Worm (Caenorhabditis elegans): Measurements from ENCODE around the gene F56B3.6.

F56B3.6 gene

ce11 chrIV:828427-828826, 40.6 kb downstream of the F56B3.6 start (continued):
- TF ChIP-seq grh-1 (GFP tag; IDR thresholded peaks at IDR 0.05): no peak
- TF ChIP-seq pqm-1 (tag; optimal IDR thresholded peaks at IDR 0.05): no peak
- TF ChIP-seq aha-1 (tag; optimal IDR thresholded peaks at IDR 0.05): peak; percentile 90
- TF ChIP-seq lir-3 (tag; optimal IDR thresholded peaks at IDR 0.05; ENCODE audit: poor library complexity): no peak
- TF ChIP-seq ama-1 (optimal IDR thresholded peaks at IDR 0.05): peak; percentile 27
- no peak for TF ChIP-seq pax-3 (tag; optimal IDR thresholded peaks at IDR 0.05)
- peak; percentile 34 to 70 for TF ChIP-seq lin-35 (GFP tag; optimal IDR thresholded peaks at IDR 0.05)
- no peak for TF ChIP-seq Y116A8C.19 (tag; optimal IDR thresholded peaks at IDR 0.05; ENCODE audit: borderline replicate concordance)
- peak; percentile 79 to 81 for TF ChIP-seq efl-1 (optimal IDR thresholded peaks at IDR 0.05)
- TF ChIP-seq efl-1 (GFP tag; optimal IDR thresholded peaks at IDR 0.05 in 1 of 2): peak; percentile 74 to 95
- peak; percentile 69 for TF ChIP-seq dsc-1 (tag; optimal IDR thresholded peaks at IDR 0.05)
- no peak for TF ChIP-seq egl-27 (tag; optimal IDR thresholded peaks at IDR 0.05)
- peak; percentile 50 for TF ChIP-seq fkh-10 (GFP tag; optimal IDR thresholded peaks at IDR 0.05)
- TF ChIP-seq hpl-2 (GFP tag; optimal IDR thresholded peaks at IDR 0.05): no peak
- no peak for TF ChIP-seq mab-9 (GFP tag; IDR thresholded peaks at IDR 0.05)
- no peak for TF ChIP-seq ets-5 (GFP tag; IDR thresholded peaks at IDR 0.05)
- TF ChIP-seq ceh-90 (tag; optimal IDR thresholded peaks at IDR 0.05): no peak
- TF ChIP-seq nhr-28 (tag; optimal IDR thresholded peaks at IDR 0.05): no peak
- TF ChIP-seq hlh-4 (tag; optimal IDR thresholded peaks at IDR 0.05): no peak
- TF ChIP-seq zip-4 (GFP tag; optimal IDR thresholded peaks at IDR 0.05): no peak
- TF ChIP-seq pag-3 (tag; optimal IDR thresholded peaks at IDR 0.05; ENCODE audit: borderline replicate concordance, insufficient read depth): peak; percentile 32
- TF ChIP-seq mef-2 (tag; optimal IDR thresholded peaks at IDR 0.05): no peak
- TF ChIP-seq sup-37 (GFP tag; optimal IDR thresholded peaks at IDR 0.05): no peak
- peak; percentile 5 for TF ChIP-seq lin-39 (tag; optimal IDR thresholded peaks at IDR 0.05)
- TF ChIP-seq unc-98 (GFP tag; IDR thresholded peaks at IDR 0.05): no peak
- TF ChIP-seq hlh-17 (GFP tag; optimal IDR thresholded peaks at IDR 0.05; ENCODE audit: borderline replicate concordance): no peak
- TF ChIP-seq tbx-2 (tag; optimal IDR thresholded peaks at IDR 0.05): peak; percentile 73
- peak; percentile 80 for TF ChIP-seq nhr-47 (tag; optimal IDR thresholded peaks at IDR 0.05)
- peak; percentile 23 for TF ChIP-seq egl-13 (tag; optimal IDR thresholded peaks at IDR 0.05)
- TF ChIP-seq ces-1 (GFP tag; optimal IDR thresholded peaks at IDR 0.05): no peak
- no peak for TF ChIP-seq nhr-76 (tag; optimal IDR thresholded peaks at IDR 0.05)
- no peak for TF ChIP-seq unc-30 (tag; optimal IDR thresholded peaks at IDR 0.05)
- peak; percentile 56 for TF ChIP-seq nhr-20 (tag; optimal IDR thresholded peaks at IDR 0.05)
- no peak for TF ChIP-seq alr-1 (tag; optimal IDR thresholded peaks at IDR 0.05; ENCODE audit: borderline replicate concordance)
- no peak for TF ChIP-seq C34B4.2 (tag; optimal IDR thresholded peaks at IDR 0.05)
- TF ChIP-seq fkh-4 (tag; optimal IDR thresholded peaks at IDR 0.05; ENCODE audit: borderline replicate concordance): no peak
- TF ChIP-seq aly-2 (tag; optimal IDR thresholded peaks at IDR 0.05): peak; percentile 40
- peak; percentile 29 for TF ChIP-seq zag-1 (tag; optimal IDR thresholded peaks at IDR 0.05)
- TF ChIP-seq swsn-7 (tag; optimal IDR thresholded peaks at IDR 0.05): peak; percentile 77
- no peak for TF ChIP-seq nhr-77 (tag; optimal IDR thresholded peaks at IDR 0.05)
- peak in 1 of 2 experiments; percentile 3 for TF ChIP-seq mdl-1 (tag; optimal IDR thresholded peaks at IDR 0.05)
- TF ChIP-seq xbp-1 (tag; optimal IDR thresholded peaks at IDR 0.05): peak; percentile 59
- TF ChIP-seq skn-1 (tag; optimal IDR thresholded peaks at IDR 0.05): peak; percentile 48
- peak; percentile 85 for TF ChIP-seq nhr-71 (tag; optimal IDR thresholded peaks at IDR 0.05)
- TF ChIP-seq fos-1 (tag; optimal IDR thresholded peaks at IDR 0.05): peak; percentile 78
- TF ChIP-seq elt-2 (tag; optimal IDR thresholded peaks at IDR 0.05): no peak

All from whole organism, L1 larva.